Fruit fly (Drosophila melanogaster): ENCODE measurements around the gene CG10011.

dm6 chr3R:28677527-28678134 lies 42.7 kb upstream of the CG10011 start:
- no peak for TF ChIP-seq usp (GFP tag; optimal IDR thresholded peaks at IDR 0.05)
- no peak for TF ChIP-seq CG8478 (optimal IDR thresholded peaks at IDR 0.05)
- no peak for TF ChIP-seq pan (optimal IDR thresholded peaks at IDR 0.05)
- no peak for TF ChIP-seq Dll (optimal IDR thresholded peaks at IDR 0.05)

All from whole organism.